Worm (Caenorhabditis elegans): ENCODE data around the gene ubc-18.

ce11 chrIII:7096481-7096880, 28.1 kb upstream of the ubc-18 start:
- no peak for TF ChIP-seq dao-5 (tag; optimal IDR thresholded peaks at IDR 0.05)
- no peak for TF ChIP-seq him-1 (tag; optimal IDR thresholded peaks at IDR 0.05)
- TF ChIP-seq W03F9.2 (tag; optimal IDR thresholded peaks at IDR 0.05): no peak

Data from whole organism, L4/young adult.